Fruit fly (Drosophila melanogaster) whole organism, embryonic: ENCODE measurements around the gene CG15196.

Source experiments
- BEAF-32 ChIP-seq: fragments of 200-800 bp; sonication (Bioruptor generic); optimal IDR thresholded peaks from 3 replicates; lab custom pipeline; 2017; ENCODE audit warnings: missing biosample characterization, missing genetic modification characterization, mild to moderate bottlenecking, moderate library complexity, missing genetic modification reagents
- C15 ChIP-seq: fragments of 200-800 bp; sonication (Bioruptor generic); IDR thresholded peaks from 3 replicates; pipeline ENCODE4 v1.3.6; 2022; ENCODE audit warnings: missing biosample characterization, missing genetic modification characterization
- CG10366 ChIP-seq: fragments of 200-800 bp; sonication (Bioruptor generic); IDR thresholded peaks from 2 replicates; pipeline ENCODE4 v1.3.6; 2022; ENCODE audit warnings: missing biosample characterization, missing genetic modification characterization
- CG11398 ChIP-seq: fragments of 200-800 bp; sonication (Bioruptor generic); optimal IDR thresholded peaks from 2 replicates; lab custom pipeline; 2016; ENCODE audit warnings: missing biosample characterization, missing genetic modification characterization
- CG12942 ChIP-seq: fragments of 200-800 bp; sonication (Bioruptor generic); optimal IDR thresholded peaks from 3 replicates; lab custom pipeline; 2016; ENCODE audit warnings: missing biosample characterization, missing genetic modification characterization
- CG13424 ChIP-seq: fragments of 200-800 bp; sonication (Bioruptor generic); optimal IDR thresholded peaks from 2 replicates; lab custom pipeline; 2019; ENCODE audit warnings: missing biosample characterization, mild to moderate bottlenecking, missing genetic modification characterization, moderate library complexity
- CG13624 ChIP-seq: fragments of 200-800 bp; sonication (Bioruptor generic); optimal IDR thresholded peaks from 2 replicates; lab custom pipeline; 2016; ENCODE audit warnings: missing biosample characterization, missing genetic modification characterization
- CG14860 ChIP-seq: fragments of 200-800 bp; sonication (Bioruptor generic); IDR thresholded peaks from 3 replicates; pipeline ENCODE4 v1.3.6; 2022; ENCODE audit warnings: missing biosample characterization, missing genetic modification characterization; ENCODE audit not compliant: partially characterized antibody
- CG16779 ChIP-seq: fragments of 200-800 bp; sonication (Bioruptor generic); IDR thresholded peaks from 2 replicates; pipeline ENCODE4 v1.3.6; 2022; ENCODE audit warnings: missing biosample characterization, missing genetic modification characterization
- CG3838 ChIP-seq: fragments of 200-800 bp; sonication (Bioruptor generic); optimal IDR thresholded peaks from 3 replicates; lab custom pipeline; 2016; ENCODE audit warnings: missing biosample characterization, missing genetic modification characterization
- CG4328 ChIP-seq: fragments of 200-800 bp; sonication (Bioruptor generic); optimal IDR thresholded peaks from 3 replicates; lab custom pipeline; 2017; ENCODE audit warnings: missing biosample characterization, missing genetic modification reagents, missing genetic modification characterization
- CG6175 ChIP-seq: fragments of 200-800 bp; sonication (Bioruptor generic); IDR thresholded peaks from 3 replicates; pipeline ENCODE4 v1.3.6; 2022; ENCODE audit warnings: missing biosample characterization, missing genetic modification characterization
- CG7372 ChIP-seq: fragments of 200-800 bp; sonication (Bioruptor generic); IDR thresholded peaks from 2 replicates; pipeline ENCODE4 v1.3.6; 2022; ENCODE audit warnings: missing biosample characterization, missing genetic modification characterization
- CG7839 ChIP-seq: fragments of 200-800 bp; sonication (Bioruptor generic); optimal IDR thresholded peaks from 3 replicates; lab custom pipeline; 2018; ENCODE audit warnings: missing biosample characterization, mild to moderate bottlenecking, missing genetic modification characterization, moderate library complexity
- CG8281 ChIP-seq: fragments of 200-800 bp; sonication (Bioruptor generic); optimal IDR thresholded peaks from 2 replicates; lab custom pipeline; 2018; ENCODE audit warnings: missing biosample characterization, mild to moderate bottlenecking, missing genetic modification characterization, moderate library complexity
- CG8388 ChIP-seq: fragments of 200-800 bp; sonication (Bioruptor generic); optimal IDR thresholded peaks from 2 replicates; lab custom pipeline; 2019; ENCODE audit warnings: missing biosample characterization, mild to moderate bottlenecking, missing genetic modification characterization, moderate library complexity
- CG8924 ChIP-seq: fragments of 200-800 bp; optimal IDR thresholded peaks from 3 replicates; lab custom pipeline; 2019; ENCODE audit warnings: missing biosample characterization, mild to moderate bottlenecking, missing genetic modification characterization, moderate library complexity
- CG9609 ChIP-seq: fragments of 200-800 bp; sonication (Bioruptor generic); optimal IDR thresholded peaks from 3 replicates; lab custom pipeline; 2016; ENCODE audit warnings: missing biosample characterization, missing genetic modification characterization
- D19A ChIP-seq: fragments of 200-800 bp; optimal IDR thresholded peaks from 3 replicates; lab custom pipeline; 2019; ENCODE audit warnings: missing biosample characterization, mild to moderate bottlenecking, missing genetic modification characterization, moderate library complexity
- Dfd ChIP-seq, 2 experiments: fragments of >200 bp; optimal IDR thresholded peaks; 2 replicates each; lab custom pipeline; 2017; ENCODE audit warnings: missing biosample characterization in 2 of 2, missing genetic modification characterization in 2 of 2
- Drgx ChIP-seq: fragments of 200-800 bp; sonication (Bioruptor generic); IDR thresholded peaks from 2 replicates; pipeline ENCODE4 v1.3.6; 2022; ENCODE audit warnings: missing biosample characterization, missing genetic modification characterization
- Gsc ChIP-seq: fragments of 200-800 bp; sonication (Bioruptor generic); IDR thresholded peaks from 2 replicates; pipeline ENCODE4 v1.3.6; 2022; ENCODE audit warnings: missing biosample characterization, missing genetic modification characterization
- Hr39 ChIP-seq: fragments of >200 bp; optimal IDR thresholded peaks from 2 replicates; lab custom pipeline; 2017
- Jarid2 ChIP-seq: fragments of 200-800 bp; sonication (Bioruptor generic); optimal IDR thresholded peaks from 3 replicates; lab custom pipeline; 2017; ENCODE audit warnings: mild to moderate bottlenecking, missing biosample characterization, missing genetic modification reagents, missing genetic modification characterization
- Max ChIP-seq: fragments of 200-800 bp; sonication (Bioruptor generic); optimal IDR thresholded peaks from 2 replicates; lab custom pipeline; 2016; ENCODE audit warnings: missing biosample characterization, mild to moderate bottlenecking, missing genetic modification characterization
- Nf-YC ChIP-seq: fragments of 200-800 bp; optimal IDR thresholded peaks from 3 replicates; lab custom pipeline; 2019; ENCODE audit warnings: missing biosample characterization, mild to moderate bottlenecking, missing genetic modification characterization, moderate library complexity
- al ChIP-seq: fragments of 200-800 bp; sonication (Bioruptor generic); IDR thresholded peaks from 2 replicates; pipeline ENCODE4 v1.3.6; 2022; ENCODE audit warnings: missing biosample characterization, missing genetic modification characterization
- ara ChIP-seq: fragments of 200-800 bp; sonication (Bioruptor generic); IDR thresholded peaks from 2 replicates; pipeline ENCODE4 v1.3.6; 2022; ENCODE audit warnings: missing biosample characterization, missing genetic modification characterization
- cato ChIP-seq: fragments of 200-800 bp; sonication (Bioruptor generic); optimal IDR thresholded peaks from 2 replicates; lab custom pipeline; 2016; ENCODE audit warnings: missing biosample characterization, missing genetic modification characterization, borderline replicate concordance
- corto ChIP-seq: fragments of 200-800 bp; sonication (Bioruptor generic); optimal IDR thresholded peaks from 2 replicates; lab custom pipeline; 2016; ENCODE audit warnings: missing biosample characterization, mild to moderate bottlenecking, missing genetic modification characterization, moderate library complexity
- fd96Cb ChIP-seq: fragments of 200-800 bp; sonication (Bioruptor generic); optimal IDR thresholded peaks from 2 replicates; lab custom pipeline; 2018; ENCODE audit warnings: missing biosample characterization, mild to moderate bottlenecking, missing genetic modification characterization, moderate library complexity
- gce ChIP-seq: fragments of 200-800 bp; sonication (Bioruptor generic); IDR thresholded peaks from 3 replicates; pipeline ENCODE4 v1.3.6; 2022; ENCODE audit warnings: missing biosample characterization, missing genetic modification characterization
- gcm ChIP-seq: fragments of 200-800 bp; sonication (Bioruptor generic); optimal IDR thresholded peaks from 2 replicates; lab custom pipeline; 2019; ENCODE audit warnings: missing biosample characterization, mild to moderate bottlenecking, missing genetic modification characterization, moderate library complexity
- grau ChIP-seq: fragments of 200-800 bp; optimal IDR thresholded peaks from 3 replicates; lab custom pipeline; 2019; ENCODE audit warnings: missing biosample characterization, mild to moderate bottlenecking, missing genetic modification characterization, moderate library complexity
- gt ChIP-seq: fragments of 200-800 bp; sonication (Bioruptor generic); IDR thresholded peaks from 2 replicates; pipeline ENCODE4 v1.3.6; 2022; ENCODE audit warnings: missing biosample characterization, missing genetic modification characterization
- h ChIP-seq: fragments of >200 bp; optimal IDR thresholded peaks from 2 replicates; lab custom pipeline; 2017
- hkb ChIP-seq, 2 experiments: fragments of 200-800 bp in 1 of 2; fragments of >200 bp in 1 of 2; sonication (Bioruptor generic) in 1 of 2; IDR thresholded peaks in 1 of 2; optimal IDR thresholded peaks in 1 of 2; 2 replicates each; pipeline versions ENCODE4 v1.3.6 to Lab custom; 2017 to 2022; ENCODE audit warnings: missing biosample characterization in 1 of 2, missing genetic modification characterization in 1 of 2
- lov ChIP-seq, 2 experiments: fragments of 200-800 bp in 1 of 2; fragments of >200 bp in 1 of 2; sonication (Bioruptor generic) in 1 of 2; IDR thresholded peaks in 1 of 2; optimal IDR thresholded peaks in 1 of 2; 2 replicates in 1 of 2; 3 replicates in 1 of 2; pipeline versions ENCODE4 v1.3.6 to Lab custom; 2017 to 2022; ENCODE audit warnings: missing biosample characterization in 1 of 2, missing genetic modification characterization in 1 of 2
- org-1 ChIP-seq: fragments of 200-800 bp; sonication (Bioruptor generic); optimal IDR thresholded peaks from 2 replicates; lab custom pipeline; 2017; ENCODE audit warnings: missing biosample characterization, missing genetic modification characterization
- pb ChIP-seq: fragments of 200-800 bp; sonication (Bioruptor generic); optimal IDR thresholded peaks from 3 replicates; lab custom pipeline; 2016; ENCODE audit warnings: missing biosample characterization, missing genetic modification characterization
- peb ChIP-seq: fragments of 200-800 bp; sonication (Bioruptor generic); IDR thresholded peaks from 2 replicates; pipeline ENCODE4 v1.3.6; 2022; ENCODE audit warnings: missing biosample characterization, missing genetic modification characterization
- phol ChIP-seq: fragments of 200-800 bp; sonication (Bioruptor generic); optimal IDR thresholded peaks from 3 replicates; lab custom pipeline; 2018; ENCODE audit warnings: missing biosample characterization, mild to moderate bottlenecking, missing genetic modification characterization, moderate library complexity
- pita ChIP-seq: fragments of 200-800 bp; sonication (Bioruptor generic); optimal IDR thresholded peaks from 2 replicates; lab custom pipeline; 2017; ENCODE audit warnings: missing biosample characterization, mild to moderate bottlenecking, missing genetic modification characterization
- pzg ChIP-seq: fragments of 200-800 bp; sonication (Bioruptor generic); optimal IDR thresholded peaks from 3 replicates; lab custom pipeline; 2018; ENCODE audit warnings: missing biosample characterization, mild to moderate bottlenecking, missing genetic modification characterization, moderate library complexity
- repo ChIP-seq: fragments of 200-800 bp; sonication (Bioruptor generic); optimal IDR thresholded peaks from 2 replicates; lab custom pipeline; 2016; ENCODE audit warnings: missing biosample characterization, missing genetic modification characterization
- sna ChIP-seq: fragments of 200-800 bp; sonication (Bioruptor generic); IDR thresholded peaks from 2 replicates; pipeline ENCODE4 v1.3.6; 2022; ENCODE audit warnings: missing biosample characterization, missing genetic modification characterization; ENCODE audit not compliant: partially characterized antibody
- sr ChIP-seq: fragments of 200-800 bp; sonication (Bioruptor generic); IDR thresholded peaks from 3 replicates; pipeline ENCODE4 v1.3.6; 2022; ENCODE audit warnings: missing biosample characterization, missing genetic modification characterization
- twi ChIP-seq: fragments of 200-800 bp; optimal IDR thresholded peaks from 2 replicates; lab custom pipeline; 2019; ENCODE audit warnings: missing biosample characterization, mild to moderate bottlenecking, missing genetic modification characterization, moderate library complexity
- tx ChIP-seq: fragments of 200-800 bp; sonication (Bioruptor generic); optimal IDR thresholded peaks from 2 replicates; lab custom pipeline; 2016; ENCODE audit warnings: missing biosample characterization, missing genetic modification characterization
- wor ChIP-seq: fragments of 200-800 bp; sonication (Bioruptor generic); IDR thresholded peaks from 2 replicates; pipeline ENCODE4 v1.3.6; 2022; ENCODE audit warnings: missing biosample characterization, missing genetic modification characterization
- zfh1 ChIP-seq: fragments of 200-800 bp; sonication (Bioruptor generic); IDR thresholded peaks from 3 replicates; pipeline ENCODE4 v1.3.6; 2022; ENCODE audit warnings: missing biosample characterization, missing genetic modification characterization

CG15196 gene

dm6 chrX:11367783-11368509 lies 41.8 kb upstream of the CG15196 start, which contains the start of the genes hop and Tim8 (continued):
- TF ChIP-seq Drgx (GFP tag; lab: Robert Waterston, UW): no peak
- TF ChIP-seq D19A (tag; lab: Kevin White, UChicago): no peak
- no peak for TF ChIP-seq wor (GFP tag; lab: Robert Waterston, UW)
- no peak for TF ChIP-seq peb
- no peak for TF ChIP-seq C15
- TF ChIP-seq CG4328 (GFP tag; lab: Kevin White, UChicago): no peak
- TF ChIP-seq CG13624 (GFP tag; lab: Kevin White, UChicago): no peak
- TF ChIP-seq BEAF-32 (GFP tag; lab: Kevin White, UChicago): peak; percentile 91
- no peak for TF ChIP-seq tx
- no peak for TF ChIP-seq Max (GFP tag; lab: Kevin White, UChicago)
- TF ChIP-seq zfh1 (GFP tag; lab: Robert Waterston, UW): no peak
- TF ChIP-seq CG3838 (GFP tag; lab: Kevin White, UChicago): no peak
- TF ChIP-seq repo: no peak
- no peak for TF ChIP-seq CG8388 (GFP tag; lab: Kevin White, UChicago)
- no peak for TF ChIP-seq ara (GFP tag; lab: Robert Waterston, UW)
- no peak for TF ChIP-seq CG11398 (GFP tag; lab: Kevin White, UChicago)
- no peak for TF ChIP-seq CG7372
- no peak for TF ChIP-seq grau (tag; lab: Kevin White, UChicago)
- no peak for TF ChIP-seq CG8281 (tag; lab: Kevin White, UChicago)
- no peak for TF ChIP-seq cato (GFP tag; lab: Kevin White, UChicago)
- no peak for TF ChIP-seq hkb (optimal IDR thresholded peaks at IDR 0.05; lab: Kevin White, UChicago)
- TF ChIP-seq hkb (GFP tag; IDR thresholded peaks at IDR 0.05; lab: Robert Waterston, UW): no peak
- no peak for TF ChIP-seq gt (GFP tag; lab: Robert Waterston, UW)
- no peak for TF ChIP-seq gce
- TF ChIP-seq CG12942 (GFP tag; lab: Kevin White, UChicago): no peak
- no peak for TF ChIP-seq CG9609 (GFP tag; lab: Kevin White, UChicago)
- TF ChIP-seq sna (GFP tag; lab: Robert Waterston, UW): peak; percentile 88
- TF ChIP-seq Gsc: no peak
- TF ChIP-seq pb (GFP tag; lab: Kevin White, UChicago): no peak
- TF ChIP-seq CG13424 (tag; lab: Kevin White, UChicago): no peak
- TF ChIP-seq twi: no peak
- no peak for TF ChIP-seq fd96Cb (tag; lab: Kevin White, UChicago)
- peak; percentile 92 for TF ChIP-seq CG14860 (GFP tag; lab: Robert Waterston, UW)
- TF ChIP-seq pzg (GFP tag; lab: Kevin White, UChicago): peak; percentile 75
- no peak for TF ChIP-seq org-1 (GFP tag; lab: Kevin White, UChicago)
- TF ChIP-seq CG16779 (GFP tag; lab: Robert Waterston, UW): no peak
- TF ChIP-seq phol (tag; lab: Kevin White, UChicago): peak; percentile 5
- no peak for TF ChIP-seq h (lab: Kevin White, UChicago)
- no peak for TF ChIP-seq al
- no peak for TF ChIP-seq pita (GFP tag; lab: Kevin White, UChicago)
- TF ChIP-seq CG10366: no peak
- no peak for TF ChIP-seq Jarid2 (GFP tag; lab: Kevin White, UChicago)
- TF ChIP-seq corto: no peak
- TF ChIP-seq CG6175 (GFP tag; lab: Robert Waterston, UW): no peak
- no peak for TF ChIP-seq Dfd (GFP tag; optimal IDR thresholded peaks at IDR 0.05; lab: Kevin White, UChicago)
- TF ChIP-seq Hr39: no peak
- TF ChIP-seq lov (optimal IDR thresholded peaks at IDR 0.05; lab: Kevin White, UChicago): no peak
- TF ChIP-seq lov (GFP tag; IDR thresholded peaks at IDR 0.05; lab: Robert Waterston, UW): no peak
- no peak for TF ChIP-seq CG8924
- peak; percentile 45 for TF ChIP-seq Nf-YC (tag; lab: Kevin White, UChicago)
- TF ChIP-seq CG7839: no peak
- no peak for TF ChIP-seq gcm (GFP tag; lab: Kevin White, UChicago)
- TF ChIP-seq sr (GFP tag; lab: Robert Waterston, UW): no peak
